Worm (Caenorhabditis elegans): Measurements from ENCODE around the gene egl-3.

The egl-3 gene

ce11 chrV:10173653-10174052 lies at the start of gene egl-3:
TSS of gene egl-3 (minus strand) at chrV:10173753.
- TF ChIP-seq rec-8 (tag; optimal IDR thresholded peaks at IDR 0.05) (no peak), F10E7.11 (tag; optimal IDR thresholded peaks at IDR 0.05) (no peak)

DNA sequence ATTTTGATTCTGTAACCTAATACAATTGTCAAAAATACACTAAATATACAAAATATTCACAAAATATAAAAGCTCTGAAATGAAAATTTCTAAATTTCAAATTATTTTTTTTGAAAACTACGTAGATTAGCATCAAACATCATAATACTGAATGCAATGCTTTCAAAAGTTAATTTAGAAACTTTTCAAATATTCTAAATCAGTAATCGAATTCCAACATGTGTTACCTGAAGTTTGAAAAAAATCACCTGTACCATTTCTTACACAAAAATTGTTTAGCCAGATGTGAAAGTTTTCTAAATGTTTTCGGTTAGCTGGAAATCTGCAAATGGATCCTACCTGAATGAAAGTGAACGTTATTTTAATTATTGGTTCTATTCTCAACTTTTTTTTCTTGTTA lies 48.5 kb upstream of the egl-3 start, which contains the start of gene C12D8.20:
Gene C12D8.20, plus strand, starts transcription at position 301 of the 400 bp plus-strand sequence.
- TF ChIP-seq egrh-3 (GFP tag; IDR thresholded peaks at IDR 0.05) (no peak), zfh-2 (GFP tag; conservative IDR thresholded peaks at IDR 0.05) (no peak), mel-28 (tag; optimal IDR thresholded peaks at IDR 0.05; ENCODE audit: borderline replicate concordance) (no peak), ceh-40 (GFP tag; IDR thresholded peaks at IDR 0.05) (no peak), zim-3 (tag; optimal IDR thresholded peaks at IDR 0.05) (no peak), hmg-1.2 (GFP tag; IDR thresholded peaks at IDR 0.05) (no peak), aptf-3 (GFP tag; IDR thresholded peaks at IDR 0.05) (no peak)

DNA sequence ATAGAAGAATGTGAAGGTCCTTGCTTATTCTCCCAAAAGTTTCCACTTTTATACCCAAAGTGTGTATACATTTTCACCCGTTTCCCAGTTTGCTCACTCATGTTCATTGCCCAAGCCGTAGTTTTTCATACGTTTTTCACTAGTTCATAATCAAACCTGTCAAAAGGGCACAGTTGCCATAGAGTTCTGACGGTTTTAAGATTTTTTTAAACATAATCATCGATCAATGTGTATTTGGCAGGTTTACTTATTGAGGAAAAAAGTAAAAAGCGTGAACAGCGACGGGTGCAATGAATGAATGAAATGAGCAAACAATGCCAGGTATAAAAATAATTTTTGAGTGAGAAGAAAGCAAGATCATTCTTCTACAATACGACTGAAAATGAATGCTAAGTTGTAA lies 47.8 kb upstream of the egl-3 start, which contains the start of the genes fipr-5 and fipr-9:
Gene fipr-5, minus strand, starts transcription at position 101 of the 400 bp plus-strand sequence.
Gene fipr-9, plus strand, starts transcription at position 346 of the 400 bp plus-strand sequence.
- TF ChIP-seq F49E8.2 (tag; optimal IDR thresholded peaks at IDR 0.05; ENCODE audit: insufficient read depth): no peak
- TF ChIP-seq B0336.3 (GFP tag; IDR thresholded peaks at IDR 0.05): no peak
- TF ChIP-seq ceh-40 (GFP tag; IDR thresholded peaks at IDR 0.05): no peak
- no peak for TF ChIP-seq lsy-27 (tag; optimal IDR thresholded peaks at IDR 0.05; ENCODE audit: borderline replicate concordance, insufficient read depth)
- TF ChIP-seq ceh-91 (GFP tag; IDR thresholded peaks at IDR 0.05): no peak
- no peak for TF ChIP-seq lir-1 (GFP tag; conservative IDR thresholded peaks at IDR 0.05)
- TF ChIP-seq ztf-3 (GFP tag; optimal IDR thresholded peaks at IDR 0.05): no peak
- TF ChIP-seq hrde-1 (tag; optimal IDR thresholded peaks at IDR 0.05; ENCODE audit: borderline replicate concordance): no peak
- no peak for TF ChIP-seq hsf-1 (GFP tag; IDR thresholded peaks at IDR 0.05)
- TF ChIP-seq ztf-25 (GFP tag; IDR thresholded peaks at IDR 0.05): no peak
- no peak for TF ChIP-seq F37B4.10 (GFP tag; IDR thresholded peaks at IDR 0.05)
- TF ChIP-seq akir-1 (GFP tag; optimal IDR thresholded peaks at IDR 0.05): no peak
- TF ChIP-seq ceh-58 (GFP tag; IDR thresholded peaks at IDR 0.05): no peak
- no peak for TF ChIP-seq mel-28 (tag; optimal IDR thresholded peaks at IDR 0.05; ENCODE audit: borderline replicate concordance)
- TF ChIP-seq K12H6.12 (tag; optimal IDR thresholded peaks at IDR 0.05): no peak
- TF ChIP-seq ztf-18 (tag; optimal IDR thresholded peaks at IDR 0.05): no peak

DNA sequence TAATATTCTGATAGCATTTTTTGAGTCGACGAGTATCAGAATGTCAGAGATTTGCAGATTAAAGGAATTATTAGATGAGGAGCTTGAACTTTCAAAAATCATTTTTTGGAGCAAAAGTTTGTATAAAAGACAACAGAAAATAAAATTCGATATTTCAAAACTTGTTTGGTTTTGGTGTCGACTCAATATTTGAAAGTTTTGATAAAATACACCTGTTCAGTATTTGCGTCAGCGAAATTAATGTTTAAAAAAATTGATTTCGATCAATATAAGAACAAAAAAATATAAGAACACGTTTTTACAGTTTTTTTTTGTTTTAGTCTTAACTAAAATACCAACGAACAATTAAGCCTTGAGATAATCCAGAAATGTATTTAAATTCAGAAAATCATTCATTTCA lies 47.1 kb upstream of the egl-3 start, which contains the start of gene C12D8.13:
Gene C12D8.13, minus strand, starts transcription at position 101 of the 400 bp plus-strand sequence.
- TF ChIP-seq madf-6 (GFP tag; IDR thresholded peaks at IDR 0.05): no peak
- no peak for TF ChIP-seq F55B11.4 (tag; optimal IDR thresholded peaks at IDR 0.05; ENCODE audit: borderline replicate concordance, insufficient read depth)
- no peak for TF ChIP-seq ztf-22 (GFP tag; optimal IDR thresholded peaks at IDR 0.05)
- TF ChIP-seq snpc-1.3 (tag; optimal IDR thresholded peaks at IDR 0.05; ENCODE audit: insufficient read depth): no peak
- TF ChIP-seq F49E8.2 (tag; optimal IDR thresholded peaks at IDR 0.05; ENCODE audit: insufficient read depth): no peak
- TF ChIP-seq akir-1 (GFP tag; optimal IDR thresholded peaks at IDR 0.05): no peak
- TF ChIP-seq F39B2.1 (GFP tag; IDR thresholded peaks at IDR 0.05): no peak
- no peak for TF ChIP-seq let-607 (tag; optimal IDR thresholded peaks at IDR 0.05)
- no peak for TF ChIP-seq madf-3 (GFP tag; IDR thresholded peaks at IDR 0.05)
- TF ChIP-seq aptf-3 (GFP tag; IDR thresholded peaks at IDR 0.05): no peak
- TF ChIP-seq ceh-27 (GFP tag; optimal IDR thresholded peaks at IDR 0.05): no peak
- TF ChIP-seq Y56A3A.18 (GFP tag; IDR thresholded peaks at IDR 0.05): no peak
- no peak for TF ChIP-seq ekl-4 (GFP tag; IDR thresholded peaks at IDR 0.05)
- TF ChIP-seq ceh-100 (GFP tag; IDR thresholded peaks at IDR 0.05): no peak
- no peak for TF ChIP-seq F52B5.7 (tag; optimal IDR thresholded peaks at IDR 0.05)
